Worm (Caenorhabditis elegans) whole organism, L1 larva: ENCODE results near the gene srh-234.

Experiments
- ama-1 ChIP-seq: fragments of 150-350 bp; optimal IDR thresholded peaks from 2 replicates; lab custom pipeline; 2014
- blmp-1 ChIP-seq: fragments of 150-350 bp; optimal IDR thresholded peaks from 2 replicates; lab custom pipeline; 2014; ENCODE audit warnings: missing biosample characterization, missing genetic modification characterization
- elt-3 ChIP-seq, 6 experiments: fragments of 150-350 bp in 1 of 6; sonication (generic microtip); optimal IDR thresholded peaks; 2 replicates each; lab custom pipeline; 2017 to 2018; ENCODE audit warnings: missing biosample characterization in 6 of 6, missing genetic modification characterization in 6 of 6, inconsistent platforms in 1 of 6
- fos-1 ChIP-seq: fragments of 150-350 bp; optimal IDR thresholded peaks from 2 replicates; lab custom pipeline; 2014; ENCODE audit warnings: missing biosample characterization, missing genetic modification characterization
- grh-1 ChIP-seq: fragments of 200-800 bp; sonication (Bioruptor generic); IDR thresholded peaks from 2 replicates; pipeline ENCODE4 v1.3.6; 2022; ENCODE audit warnings: missing genetic modification reagents, missing genetic modification characterization, missing compliant biosample characterization
- lin-39 ChIP-seq: fragments of 150-350 bp; optimal IDR thresholded peaks from 2 replicates; lab custom pipeline; 2014; ENCODE audit warnings: missing biosample characterization, missing genetic modification reagents, missing genetic modification characterization
- lir-3 ChIP-seq: sonication (generic microtip); optimal IDR thresholded peaks from 2 replicates; lab custom pipeline; 2016; ENCODE audit warnings: mild to moderate bottlenecking, missing genetic modification characterization, moderate library complexity, missing compliant biosample characterization; ENCODE audit not compliant: poor library complexity
- nhr-76 ChIP-seq: sonication (generic microtip); optimal IDR thresholded peaks from 2 replicates; lab custom pipeline; 2017; ENCODE audit warnings: missing biosample characterization, missing genetic modification characterization
- nhr-90 ChIP-seq: sonication (generic microtip); optimal IDR thresholded peaks from 2 replicates; lab custom pipeline; 2016; ENCODE audit warnings: mild to moderate bottlenecking, missing genetic modification characterization, missing compliant biosample characterization; ENCODE audit not compliant: poor library complexity
- pqm-1 ChIP-seq: sonication (generic microtip); optimal IDR thresholded peaks from 3 replicates; lab custom pipeline; 2017; ENCODE audit warnings: missing biosample characterization, missing genetic modification characterization
- sptf-1 ChIP-seq: fragments of 150-350 bp; optimal IDR thresholded peaks from 2 replicates; lab custom pipeline; 2014; ENCODE audit warnings: missing biosample characterization, missing genetic modification characterization
- unc-62 ChIP-seq: fragments of 150-350 bp; optimal IDR thresholded peaks from 2 replicates; lab custom pipeline; 2014; ENCODE audit warnings: missing biosample characterization, missing genetic modification reagents, missing genetic modification characterization
- unc-86 ChIP-seq: sonication (generic microtip); optimal IDR thresholded peaks from 2 replicates; lab custom pipeline; 2016; ENCODE audit warnings: missing genetic modification characterization, missing compliant biosample characterization
- ztf-11 ChIP-seq, 2 experiments: sonication (generic microtip); optimal IDR thresholded peaks; 2 replicates each; lab custom pipeline; 2016 to 2017; ENCODE audit warnings: missing genetic modification characterization in 2 of 2, missing biosample characterization in 1 of 2, missing compliant biosample characterization in 1 of 2

DNA sequence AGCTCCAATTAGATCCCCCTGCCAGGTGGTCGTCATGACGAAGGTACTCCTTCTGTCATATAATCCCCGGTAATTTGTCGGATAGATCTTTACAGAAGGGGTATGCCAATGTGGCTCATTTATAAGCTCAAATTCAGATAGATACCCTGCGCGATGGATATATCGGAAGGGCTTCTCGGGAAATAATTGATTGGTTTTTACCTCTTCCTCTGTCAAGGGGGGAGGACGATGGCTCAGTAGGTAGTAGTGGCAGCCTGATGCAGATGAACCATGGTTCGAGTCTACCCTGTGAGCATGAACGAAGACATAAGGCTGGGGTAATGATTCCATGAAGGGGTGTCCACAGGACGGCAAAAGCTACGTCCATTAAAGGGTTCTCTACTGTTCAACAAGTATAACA is 4.5 kb downstream of the srh-234 start:
- TF ChIP-seq ztf-11 (tag; optimal IDR thresholded peaks at IDR 0.05; lab: Kevin White, UChicago) (no peak), pqm-1 (tag; lab: Kevin White, UChicago) (no peak), blmp-1 (tag; lab: Kevin White, UChicago) (no peak), fos-1 (tag; lab: Kevin White, UChicago) (no peak), lin-39 (tag; lab: Kevin White, UChicago) (no peak), nhr-76 (tag; lab: Kevin White, UChicago) (no peak), grh-1 (GFP tag; lab: Robert Waterston, UW) (no peak), unc-86 (tag; lab: Kevin White, UChicago) (no peak), elt-3 (tag; optimal IDR thresholded peaks at IDR 0.05; lab: Kevin White, UChicago) (no peak), lir-3 (no peak), nhr-90 (tag; lab: Kevin White, UChicago) (no peak), unc-62 (GFP tag; lab: Kevin White, UChicago) (no peak), ama-1 (lab: Kevin White, UChicago) (no peak), sptf-1 (tag; lab: Kevin White, UChicago) (no peak)
